Worm (Caenorhabditis elegans) whole organism, young adult: ENCODE measurements around the gene C52E4.12.
A peak's percentile ranks its signal among the peaks of the same experiment; 100 is the strongest.

Source experiments
- B0019.2 ChIP-seq: fragments of 200-800 bp; sonication (Bioruptor generic); conservative IDR thresholded peaks from 2 replicates; pipeline ENCODE4 v1.3.6; 2022; ENCODE audit warnings: missing genetic modification reagents, missing genetic modification characterization, missing compliant biosample characterization
- B0336.3 ChIP-seq: fragments of 200-800 bp; sonication (Bioruptor generic); IDR thresholded peaks from 2 replicates; pipeline ENCODE4 v1.3.6; 2022; ENCODE audit warnings: missing genetic modification characterization, missing compliant biosample characterization
- F23B12.7 ChIP-seq: sonication (generic microtip); optimal IDR thresholded peaks from 2 replicates; lab custom pipeline; 2017; ENCODE audit warnings: missing genetic modification characterization, mild to moderate bottlenecking, missing compliant biosample characterization, antibody characterized with exemption, moderate library complexity; ENCODE audit not compliant: insufficient read depth
- F39B2.1 ChIP-seq: fragments of 200-800 bp; sonication (Bioruptor generic); IDR thresholded peaks from 2 replicates; pipeline ENCODE4 v1.3.6; 2022; ENCODE audit warnings: missing genetic modification reagents, missing genetic modification characterization, missing compliant biosample characterization
- F49E8.2 ChIP-seq: sonication (generic microtip); optimal IDR thresholded peaks from 3 replicates; lab custom pipeline; 2017; ENCODE audit warnings: missing genetic modification characterization, mild to moderate bottlenecking, missing compliant biosample characterization, antibody characterized with exemption, moderate library complexity; ENCODE audit not compliant: insufficient read depth
- athp-1 ChIP-seq: sonication (generic microtip); optimal IDR thresholded peaks from 2 replicates; lab custom pipeline; 2017; ENCODE audit warnings: mild to moderate bottlenecking, missing genetic modification characterization, missing compliant biosample characterization
- attf-5 ChIP-seq: fragments of 200-800 bp; sonication (Bioruptor generic); optimal IDR thresholded peaks from 2 replicates; lab custom pipeline; 2018; ENCODE audit warnings: mild to moderate bottlenecking, missing genetic modification characterization, missing compliant biosample characterization
- bed-2 ChIP-seq: fragments of 200-800 bp; sonication (Bioruptor generic); IDR thresholded peaks from 2 replicates; pipeline ENCODE4 v1.3.6; 2022; ENCODE audit warnings: missing genetic modification reagents, missing genetic modification characterization, missing compliant biosample characterization
- cebp-1 ChIP-seq, 2 experiments: fragments of 200-800 bp in 1 of 2; sonication (Bioruptor generic) in 1 of 2; sonication (generic microtip) in 1 of 2; IDR thresholded peaks in 1 of 2; optimal IDR thresholded peaks in 1 of 2; 2 replicates each; pipeline versions ENCODE4 v1.3.6 to Lab custom; 2017 to 2022; ENCODE audit warnings: missing compliant biosample characterization in 2 of 2, missing genetic modification characterization in 2 of 2, mild to moderate bottlenecking in 1 of 2, missing genetic modification reagents in 1 of 2, moderate library complexity in 1 of 2
- ceh-100 ChIP-seq: fragments of 200-800 bp; sonication (Bioruptor generic); IDR thresholded peaks from 2 replicates; pipeline ENCODE4 v1.3.6; 2022; ENCODE audit warnings: missing genetic modification reagents, missing genetic modification characterization, missing compliant biosample characterization
- ceh-27 ChIP-seq: fragments of 200-800 bp; sonication (Bioruptor generic); optimal IDR thresholded peaks from 2 replicates; lab custom pipeline; 2018; ENCODE audit warnings: mild to moderate bottlenecking, missing genetic modification characterization, moderate library complexity, missing compliant biosample characterization
- die-1 ChIP-seq: sonication (generic microtip); optimal IDR thresholded peaks from 2 replicates; lab custom pipeline; 2016; ENCODE audit warnings: missing genotype, mild to moderate bottlenecking, missing genetic modification characterization, missing compliant biosample characterization
- efl-1 ChIP-seq: fragments of 150-350 bp; optimal IDR thresholded peaks from 2 replicates; lab custom pipeline; 2014; ENCODE audit warnings: missing biosample characterization, missing genetic modification reagents, missing genetic modification characterization
- egl-18 ChIP-seq: fragments of 200-800 bp; sonication (Bioruptor generic); IDR thresholded peaks from 2 replicates; pipeline ENCODE4 v1.3.6; 2022; ENCODE audit warnings: missing genetic modification reagents, missing genetic modification characterization, missing compliant biosample characterization
- fkh-3 ChIP-seq: sonication (generic microtip); optimal IDR thresholded peaks from 2 replicates; lab custom pipeline; 2016; ENCODE audit warnings: mild to moderate bottlenecking, missing genetic modification characterization, missing compliant biosample characterization
- him-1 ChIP-seq: sonication (generic microtip); optimal IDR thresholded peaks from 2 replicates; lab custom pipeline; 2016; ENCODE audit warnings: missing genotype, missing genetic modification reagents, missing genetic modification characterization, missing compliant biosample characterization
- hlh-12 ChIP-seq: sonication (generic microtip); optimal IDR thresholded peaks from 2 replicates; lab custom pipeline; 2016; ENCODE audit warnings: missing genetic modification characterization, missing compliant biosample characterization
- hrde-1 ChIP-seq: sonication (generic microtip); optimal IDR thresholded peaks from 2 replicates; lab custom pipeline; 2016; ENCODE audit warnings: missing genetic modification characterization, mild to moderate bottlenecking, missing compliant biosample characterization, moderate library complexity, missing genotype, missing genetic modification reagents, borderline replicate concordance
- let-526 ChIP-seq: fragments of 200-800 bp; sonication (Bioruptor generic); IDR thresholded peaks from 2 replicates; pipeline ENCODE4 v1.3.6; 2022; ENCODE audit warnings: missing genetic modification reagents, missing genetic modification characterization, missing compliant biosample characterization
- lin-54 ChIP-seq: fragments of 200-800 bp; sonication (Bioruptor generic); optimal IDR thresholded peaks from 2 replicates; lab custom pipeline; 2018; ENCODE audit warnings: mild to moderate bottlenecking, missing genetic modification characterization, missing compliant biosample characterization
- lsl-1 ChIP-seq: fragments of 200-800 bp; sonication (Bioruptor generic); optimal IDR thresholded peaks from 2 replicates; lab custom pipeline; 2018; ENCODE audit warnings: mild to moderate bottlenecking, missing genetic modification characterization, moderate library complexity, missing compliant biosample characterization
- madf-10 ChIP-seq: sonication (generic microtip); optimal IDR thresholded peaks from 2 replicates; lab custom pipeline; 2016; ENCODE audit warnings: mild to moderate bottlenecking, missing genetic modification characterization, missing compliant biosample characterization
- madf-3 ChIP-seq: fragments of 200-800 bp; sonication (Bioruptor generic); IDR thresholded peaks from 2 replicates; pipeline ENCODE4 v1.3.6; 2022; ENCODE audit warnings: missing genetic modification reagents, missing genetic modification characterization, missing compliant biosample characterization
- madf-6 ChIP-seq: fragments of 200-800 bp; sonication (Bioruptor generic); IDR thresholded peaks from 2 replicates; pipeline ENCODE4 v1.3.6; 2022; ENCODE audit warnings: missing genetic modification reagents, missing genetic modification characterization, missing compliant biosample characterization
- mcd-1 ChIP-seq: fragments of 200-800 bp; sonication (Bioruptor generic); IDR thresholded peaks from 2 replicates; pipeline ENCODE4 v1.3.6; 2022; ENCODE audit warnings: missing genetic modification reagents, missing genetic modification characterization, missing compliant biosample characterization
- mel-28 ChIP-seq: sonication (generic microtip); optimal IDR thresholded peaks from 2 replicates; lab custom pipeline; 2016; ENCODE audit warnings: borderline replicate concordance, mild to moderate bottlenecking, missing genetic modification characterization, missing compliant biosample characterization
- mes-4 ChIP-seq: sonication (generic microtip); optimal IDR thresholded peaks from 2 replicates; lab custom pipeline; 2016; ENCODE audit warnings: missing genotype, missing genetic modification characterization, missing compliant biosample characterization
- nfya-2 ChIP-seq: fragments of 200-800 bp; sonication (Bioruptor generic); IDR thresholded peaks from 2 replicates; pipeline ENCODE4 v1.3.6; 2022; ENCODE audit warnings: missing genetic modification reagents, missing genetic modification characterization, missing compliant biosample characterization
- rcor-1 ChIP-seq: fragments of 200-800 bp; sonication (Bioruptor generic); IDR thresholded peaks from 2 replicates; pipeline ENCODE4 v1.3.6; 2022; ENCODE audit warnings: missing genetic modification reagents, missing genetic modification characterization, missing compliant biosample characterization
- repo-1 ChIP-seq: sonication (generic microtip); optimal IDR thresholded peaks from 2 replicates; lab custom pipeline; 2017; ENCODE audit warnings: mild to moderate bottlenecking, missing genetic modification characterization, missing compliant biosample characterization
- rpc-1 ChIP-seq, 2 experiments: fragments of 150-350 bp in 1 of 2; sonication (generic microtip) in 1 of 2; optimal IDR thresholded peaks; 2 replicates each; lab custom pipeline; 2014 to 2018; ENCODE audit warnings: missing biosample characterization in 1 of 2, missing genetic modification characterization in 1 of 2, missing genetic modification reagents in 1 of 2, missing genotype in 1 of 2
- sdz-38 ChIP-seq: sonication (generic microtip); optimal IDR thresholded peaks from 2 replicates; lab custom pipeline; 2016; ENCODE audit warnings: missing genotype, missing genetic modification characterization, missing compliant biosample characterization
- snpc-1.3 ChIP-seq: sonication (generic microtip); optimal IDR thresholded peaks from 2 replicates; lab custom pipeline; 2017; ENCODE audit warnings: missing genetic modification characterization, mild to moderate bottlenecking, missing compliant biosample characterization, antibody characterized with exemption, moderate library complexity, missing genotype, missing genetic modification reagents; ENCODE audit not compliant: insufficient read depth
- snpc-3.4 ChIP-seq: sonication (generic microtip); optimal IDR thresholded peaks from 2 replicates; lab custom pipeline; 2017; ENCODE audit warnings: missing genetic modification characterization, mild to moderate bottlenecking, missing compliant biosample characterization, antibody characterized with exemption, moderate library complexity, missing genotype, missing genetic modification reagents
- snpc-4 ChIP-seq, 5 experiments: fragments of 150-350 bp in 1 of 5; sonication (generic microtip) in 4 of 5; optimal IDR thresholded peaks; 2 replicates each; lab custom pipeline; 2014 to 2018; ENCODE audit warnings: missing genetic modification characterization in 5 of 5, missing biosample characterization in 3 of 5, antibody characterized with exemption in 2 of 5, mild to moderate bottlenecking in 2 of 5, missing compliant biosample characterization in 2 of 5, missing genotype in 2 of 5, moderate library complexity in 2 of 5, missing genetic modification reagents in 1 of 5
- tlf-1 ChIP-seq: fragments of 200-800 bp; sonication (Bioruptor generic); optimal IDR thresholded peaks from 2 replicates; lab custom pipeline; 2018; ENCODE audit warnings: mild to moderate bottlenecking, missing genetic modification characterization, missing compliant biosample characterization
- xnd-1 ChIP-seq: sonication (generic microtip); optimal IDR thresholded peaks from 2 replicates; lab custom pipeline; 2016; ENCODE audit warnings: missing genotype, missing genetic modification reagents, missing genetic modification characterization, missing compliant biosample characterization
- ztf-18 ChIP-seq: sonication (generic microtip); optimal IDR thresholded peaks from 2 replicates; lab custom pipeline; 2016; ENCODE audit warnings: missing genotype, mild to moderate bottlenecking, missing genetic modification characterization, missing compliant biosample characterization
- ztf-22 ChIP-seq: fragments of 200-800 bp; sonication (Bioruptor generic); optimal IDR thresholded peaks from 2 replicates; lab custom pipeline; 2018; ENCODE audit warnings: mild to moderate bottlenecking, missing genetic modification characterization, moderate library complexity, missing compliant biosample characterization
- ztf-25 ChIP-seq: fragments of 200-800 bp; sonication (Bioruptor generic); IDR thresholded peaks from 2 replicates; pipeline ENCODE4 v1.3.6; 2022; ENCODE audit warnings: missing genetic modification reagents, missing genetic modification characterization, missing compliant biosample characterization
- ztf-28 ChIP-seq: fragments of 200-800 bp; sonication (Bioruptor generic); IDR thresholded peaks from 2 replicates; pipeline ENCODE4 v1.3.6; 2022; ENCODE audit warnings: missing genetic modification reagents, missing genetic modification characterization, missing compliant biosample characterization

Gene C52E4.12

DNA sequence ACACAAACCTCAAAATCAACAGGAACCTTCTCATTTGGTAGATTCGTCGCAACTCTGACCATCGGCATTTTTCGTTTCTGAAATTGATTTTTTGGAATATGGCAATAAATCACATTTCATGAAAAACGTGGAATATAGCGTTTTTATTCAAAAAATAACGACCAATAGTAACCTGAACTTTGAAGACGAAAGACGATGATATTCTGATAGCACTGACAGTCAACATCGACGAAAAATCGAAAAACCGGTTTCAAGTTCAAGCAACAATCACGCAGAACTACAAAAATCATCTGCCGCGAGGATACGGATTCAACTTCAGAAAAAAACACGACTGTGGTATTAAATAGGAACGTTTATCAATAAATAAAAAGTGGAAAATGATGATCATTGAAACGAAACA, 17.8 kb upstream of the C52E4.12 start, which contains the start of gene mif-2:
mif-2 (minus strand) TSS at position 281 of the 400 bp plus-strand sequence.
- TF ChIP-seq mel-28 (tag; lab: Kevin White, UChicago) (no peak), F49E8.2 (peak; percentile 19), lsl-1 (no peak), nfya-2 (GFP tag; lab: Robert Waterston, UW) (no peak), sdz-38 (tag; lab: Kevin White, UChicago) (no peak), xnd-1 (tag; lab: Kevin White, UChicago) (no peak), madf-6 (GFP tag; lab: Robert Waterston, UW) (0 out of 2 replicates have a peak, but pooled peaks have one; percentile 5), ceh-27 (GFP tag; lab: Kevin White, UChicago) (no peak), him-1 (tag; lab: Kevin White, UChicago) (peak; percentile 14), ztf-25 (GFP tag; lab: Robert Waterston, UW) (no peak), ztf-18 (tag; lab: Kevin White, UChicago) (no peak), B0019.2 (GFP tag; lab: Robert Waterston, UW) (no peak), snpc-1.3 (tag; lab: Kevin White, UChicago) (peak; percentile 5), snpc-4 (GFP tag; optimal IDR thresholded peaks at IDR 0.05; lab: Kevin White, UChicago) (no peak), snpc-4 (tag; optimal IDR thresholded peaks at IDR 0.05; lab: Kevin White, UChicago) (peak in 1 of 4 experiments; percentile 61), snpc-3.4 (tag; lab: Kevin White, UChicago) (peak; percentile 43), F39B2.1 (GFP tag; lab: Robert Waterston, UW) (no peak)
- TF ChIP-seq, all 124 proteins: peak for 6

DNA sequence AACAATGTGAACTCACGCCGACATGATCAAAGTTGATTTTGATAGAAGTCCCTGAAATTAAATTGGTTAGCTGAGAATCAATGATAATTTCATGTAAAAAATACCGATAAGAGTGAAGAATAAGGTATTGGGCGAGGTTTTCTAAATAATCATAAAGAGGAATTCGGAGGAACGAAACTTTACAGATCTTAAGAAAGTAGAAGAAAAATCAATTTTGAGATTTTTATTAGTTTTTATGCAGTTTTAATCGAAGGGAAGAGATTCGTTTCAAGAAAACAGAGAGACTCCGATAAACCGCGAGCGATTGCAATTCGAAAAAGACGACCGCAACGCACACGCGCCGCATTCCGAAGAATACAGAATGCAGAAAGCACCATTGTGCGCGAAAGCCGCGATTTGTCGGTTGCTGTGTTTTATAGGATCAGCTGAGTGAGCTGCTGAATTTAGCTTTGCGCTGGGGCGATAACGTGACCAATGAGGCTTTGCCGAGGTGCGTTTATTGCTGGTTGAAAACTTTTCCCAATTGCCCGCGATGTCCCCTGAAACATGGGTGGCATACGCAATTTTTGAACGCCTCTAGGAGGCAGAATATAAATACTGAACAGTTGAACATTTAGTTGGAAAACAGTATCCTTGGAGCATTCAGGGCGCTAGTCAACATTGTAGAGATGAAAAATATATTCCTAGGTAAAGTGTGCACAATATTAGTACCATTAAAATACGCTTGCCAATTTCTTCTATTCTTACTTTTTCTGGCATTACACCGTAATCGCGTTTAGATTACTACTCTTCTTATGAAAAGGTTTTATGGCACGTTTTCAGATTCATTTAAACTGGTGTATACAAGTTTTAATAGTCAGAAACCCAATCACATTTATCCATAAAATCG, 16.0 kb upstream of the C52E4.12 start, which contains the start of gene snr-4:
snr-4 (minus strand) TSS at position 51 of the 889 bp plus-strand sequence.
- TF ChIP-seq B0336.3 (GFP tag; lab: Robert Waterston, UW) (peak; percentile 97), hrde-1 (tag; lab: Kevin White, UChicago) (peak; percentile 86), F23B12.7 (tag; lab: Kevin White, UChicago) (peak; percentile 68), repo-1 (tag; lab: Kevin White, UChicago) (peak; percentile 93), lin-54 (GFP tag; lab: Kevin White, UChicago) (peak; percentile 90), let-526 (GFP tag; lab: Robert Waterston, UW) (0 out of 2 replicates have a peak, but pooled peaks have one; percentile 39), egl-18 (GFP tag; lab: Robert Waterston, UW) (peak; percentile 76; the same call in 1 of the 2 replicates), madf-6 (GFP tag; lab: Robert Waterston, UW) (peak; percentile 88), die-1 (peak; percentile 60), athp-1 (peak; percentile 67), hlh-12 (tag; lab: Kevin White, UChicago) (no peak), attf-5 (peak; percentile 88), madf-3 (GFP tag; lab: Robert Waterston, UW) (peak; percentile 100), ceh-100 (GFP tag; lab: Robert Waterston, UW) (peak; percentile 85), rcor-1 (GFP tag; lab: Robert Waterston, UW) (peak; percentile 95), bed-2 (GFP tag; lab: Robert Waterston, UW) (peak; percentile 79; the same call in 1 of the 2 replicates), rpc-1 (optimal IDR thresholded peaks at IDR 0.05; lab: Kevin White, UChicago) (no peak), rpc-1 (tag; optimal IDR thresholded peaks at IDR 0.05; lab: Kevin White, UChicago) (peak; percentile 11), lsl-1 (peak; percentile 81), mes-4 (peak; percentile 88), efl-1 (GFP tag; lab: Kevin White, UChicago) (peak; percentile 55), snpc-3.4 (tag; lab: Kevin White, UChicago) (peak; percentile 97), cebp-1 (GFP tag; IDR thresholded peaks at IDR 0.05; lab: Robert Waterston, UW) (no peak), cebp-1 (tag; optimal IDR thresholded peaks at IDR 0.05; lab: Kevin White, UChicago) (peak; percentile 86), mcd-1 (GFP tag; lab: Robert Waterston, UW) (peak; percentile 93), fkh-3 (tag; lab: Kevin White, UChicago) (no peak), ztf-25 (GFP tag; lab: Robert Waterston, UW) (no peak), ztf-22 (GFP tag; lab: Kevin White, UChicago) (no peak), ceh-27 (GFP tag; lab: Kevin White, UChicago) (peak; percentile 76), madf-10 (tag; lab: Kevin White, UChicago) (peak; percentile 56), tlf-1 (peak; percentile 87), ztf-28 (GFP tag; lab: Robert Waterston, UW) (peak; percentile 95)
